Fruit fly (Drosophila melanogaster): ENCODE measurements around the gene aurB.
A peak's percentile ranks its signal among the peaks of the same experiment; 100 is the strongest.

aurB gene

DNA sequence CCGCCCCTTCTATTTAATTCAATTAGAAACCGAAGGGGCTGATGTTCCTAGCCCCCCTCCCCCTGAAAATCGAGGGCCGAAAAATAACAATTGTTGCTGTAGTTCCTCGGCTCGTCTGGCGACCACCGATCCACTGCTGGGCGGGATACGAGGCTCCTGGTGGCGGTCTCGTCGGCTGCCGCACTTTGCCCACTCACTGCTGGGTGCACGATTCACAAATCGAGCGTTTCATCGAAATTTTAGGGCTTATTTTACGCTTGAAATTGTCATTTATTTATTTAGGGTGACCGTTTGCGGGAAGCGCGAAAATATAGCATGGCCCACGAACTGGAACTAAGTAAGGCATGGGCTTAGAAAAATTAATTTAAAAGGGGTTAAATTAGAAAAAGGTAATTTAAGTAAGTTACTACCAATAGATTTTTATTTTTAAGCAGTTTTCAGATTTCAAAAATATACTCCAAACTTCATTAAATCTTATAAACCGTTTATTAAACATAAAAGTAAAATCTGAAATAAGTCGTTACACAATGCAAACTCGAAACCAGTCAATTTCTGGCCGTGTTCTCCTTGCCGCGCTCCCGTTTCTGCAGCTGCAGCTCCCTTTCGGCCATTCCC is 1.5 kb downstream of the aurB start, which contains the start of gene Dnz1 (continued):
- TF ChIP-seq esg (GFP tag; conservative IDR thresholded peaks at IDR 0.05) (peak; percentile 33; the same call in 1 of the 2 replicates), zfh2 (GFP tag; optimal IDR thresholded peaks at IDR 0.05) (peak; percentile 58), row (GFP tag; IDR thresholded peaks at IDR 0.05) (peak; percentile 89), rib (GFP tag; IDR thresholded peaks at IDR 0.05) (peak; percentile 26; the same call in 1 of the 2 replicates), CG15479 (GFP tag; optimal IDR thresholded peaks at IDR 0.05) (no peak), fd3F (GFP tag; optimal IDR thresholded peaks at IDR 0.05) (peak; percentile 34), klu (GFP tag; IDR thresholded peaks at IDR 0.05) (0 out of 2 replicates have a peak, but pooled peaks have one; percentile 26), Dref (GFP tag; IDR thresholded peaks at IDR 0.05) (no peak), Adf1 (GFP tag; IDR thresholded peaks at IDR 0.05) (peak; percentile 10; the same call in 1 of the 2 replicates), CG9817 (tag; optimal IDR thresholded peaks at IDR 0.05) (peak; percentile 28), CG7928 (GFP tag; optimal IDR thresholded peaks at IDR 0.05) (peak; percentile 34), CG2678 (tag; optimal IDR thresholded peaks at IDR 0.05) (peak; percentile 68), CG6854 (GFP tag; optimal IDR thresholded peaks at IDR 0.05) (no peak), CG12104 (GFP tag; optimal IDR thresholded peaks at IDR 0.05) (peak; percentile 2), stc (GFP tag; IDR thresholded peaks at IDR 0.05) (peak; percentile 53), Myb (GFP tag; optimal IDR thresholded peaks at IDR 0.05) (peak; percentile 35), CG8944 (GFP tag; optimal IDR thresholded peaks at IDR 0.05) (peak; percentile 18), bcd (GFP tag; optimal IDR thresholded peaks at IDR 0.05) (peak; percentile 55), CG2199 (GFP tag; IDR thresholded peaks at IDR 0.05) (no peak), BEAF-32 (GFP tag; optimal IDR thresholded peaks at IDR 0.05) (peak; percentile 5), CG8388 (GFP tag; optimal IDR thresholded peaks at IDR 0.05) (peak; percentile 10), CG13624 (GFP tag; optimal IDR thresholded peaks at IDR 0.05) (no peak), Max (GFP tag; optimal IDR thresholded peaks at IDR 0.05) (no peak), pzg (GFP tag; optimal IDR thresholded peaks at IDR 0.05) (peak; percentile 31), CG17186 (GFP tag; optimal IDR thresholded peaks at IDR 0.05) (no peak), CG12155 (GFP tag; optimal IDR thresholded peaks at IDR 0.05) (peak; percentile 56), HLH3B (GFP tag; IDR thresholded peaks at IDR 0.05) (peak; percentile 35; the same call in 1 of the 2 replicates), gem (tag; optimal IDR thresholded peaks at IDR 0.05) (peak; percentile 73), sob (GFP tag; IDR thresholded peaks at IDR 0.05) (peak; percentile 81), repo (GFP tag; optimal IDR thresholded peaks at IDR 0.05) (no peak), gfzf (GFP tag; optimal IDR thresholded peaks at IDR 0.05) (peak; percentile 64), pho (GFP tag; optimal IDR thresholded peaks at IDR 0.05) (peak; percentile 26), Rfx (GFP tag; IDR thresholded peaks at IDR 0.05) (peak; percentile 88), ken (GFP tag; IDR thresholded peaks at IDR 0.05) (peak; percentile 63; the same call in 1 of the 3 replicates), CG2889 (GFP tag; IDR thresholded peaks at IDR 0.05) (no peak), Sox100B (GFP tag; optimal IDR thresholded peaks at IDR 0.05) (peak; percentile 33), H2.0 (GFP tag; IDR thresholded peaks at IDR 0.05) (peak; percentile 50; the same call in 1 of the 2 replicates), ssp (GFP tag; IDR thresholded peaks at IDR 0.05) (peak; percentile 51), CG10654 (GFP tag; optimal IDR thresholded peaks at IDR 0.05) (peak; percentile 26), lmd (GFP tag; IDR thresholded peaks at IDR 0.05) (peak; percentile 72), CG13775 (GFP tag; optimal IDR thresholded peaks at IDR 0.05) (peak; percentile 31), CG14710 (tag; optimal IDR thresholded peaks at IDR 0.05) (peak; percentile 43), yki (optimal IDR thresholded peaks at IDR 0.05) (no peak), HLH54F (GFP tag; optimal IDR thresholded peaks at IDR 0.05) (peak; percentile 38), CG3847 (GFP tag; IDR thresholded peaks at IDR 0.05) (peak; percentile 65), CG14441 (GFP tag; IDR thresholded peaks at IDR 0.05) (no peak), al (GFP tag; IDR thresholded peaks at IDR 0.05) (peak; percentile 39), CG18011 (GFP tag; optimal IDR thresholded peaks at IDR 0.05) (peak; percentile 23), CG10267 (tag; optimal IDR thresholded peaks at IDR 0.05) (peak; percentile 31), CG43689 (GFP tag; IDR thresholded peaks at IDR 0.05) (no peak), tap (tag; optimal IDR thresholded peaks at IDR 0.05) (peak; percentile 39)
